Fruit fly (Drosophila melanogaster) whole organism, embryonic: ENCODE measurements around the gene CG12290.

Experiments used
- CG10366 ChIP-seq: fragments of 200-800 bp; sonication (Bioruptor generic); IDR thresholded peaks from 2 replicates; pipeline ENCODE4 v1.3.6; 2022; ENCODE audit warnings: missing biosample characterization, missing genetic modification characterization
- CG10959 ChIP-seq: fragments of 200-800 bp; sonication (Bioruptor generic); IDR thresholded peaks from 2 replicates; pipeline ENCODE4 v1.3.6; 2022; ENCODE audit warnings: missing biosample characterization, missing genetic modification characterization
- CG10979 ChIP-seq: fragments of 200-800 bp; sonication (Bioruptor generic); optimal IDR thresholded peaks from 2 replicates; lab custom pipeline; 2018; ENCODE audit warnings: missing biosample characterization, mild to moderate bottlenecking, missing genetic modification characterization, moderate library complexity
- CG12071 ChIP-seq: fragments of 200-800 bp; sonication (Bioruptor generic); optimal IDR thresholded peaks from 3 replicates; lab custom pipeline; 2018; ENCODE audit warnings: missing biosample characterization, mild to moderate bottlenecking, missing genetic modification characterization
- CG1233 ChIP-seq: fragments of 200-800 bp; sonication (Bioruptor generic); optimal IDR thresholded peaks from 4 replicates; lab custom pipeline; 2018; ENCODE audit warnings: missing biosample characterization, mild to moderate bottlenecking, missing genetic modification characterization
- CG12659 ChIP-seq: fragments of 200-800 bp; sonication (Bioruptor generic); optimal IDR thresholded peaks from 3 replicates; lab custom pipeline; 2017; ENCODE audit warnings: mild to moderate bottlenecking, missing biosample characterization, missing genetic modification reagents, missing genetic modification characterization
- CG12769 ChIP-seq: fragments of 200-800 bp; sonication (Bioruptor generic); optimal IDR thresholded peaks from 2 replicates; lab custom pipeline; 2019; ENCODE audit warnings: missing biosample characterization, mild to moderate bottlenecking, missing genetic modification characterization, moderate library complexity
- CG13296 ChIP-seq: fragments of 200-800 bp; sonication (Bioruptor generic); optimal IDR thresholded peaks from 3 replicates; lab custom pipeline; 2018; ENCODE audit warnings: missing biosample characterization, mild to moderate bottlenecking, missing genetic modification characterization
- CG13894 ChIP-seq: fragments of 200-800 bp; sonication (Bioruptor generic); optimal IDR thresholded peaks from 3 replicates; lab custom pipeline; 2018; ENCODE audit warnings: missing biosample characterization, mild to moderate bottlenecking, missing genetic modification characterization, moderate library complexity
- CG14710 ChIP-seq: fragments of 200-800 bp; sonication (Bioruptor generic); optimal IDR thresholded peaks from 3 replicates; lab custom pipeline; 2019; ENCODE audit warnings: missing biosample characterization, mild to moderate bottlenecking, missing genetic modification characterization, moderate library complexity
- CG17359 ChIP-seq: fragments of 200-800 bp; sonication (Bioruptor generic); optimal IDR thresholded peaks from 3 replicates; lab custom pipeline; 2018; ENCODE audit warnings: missing biosample characterization, mild to moderate bottlenecking, missing genetic modification characterization, moderate library complexity
- CG30431 ChIP-seq: fragments of 200-800 bp; sonication (Bioruptor generic); optimal IDR thresholded peaks from 2 replicates; lab custom pipeline; 2017; ENCODE audit warnings: missing biosample characterization, missing genetic modification characterization
- CG32767 ChIP-seq: fragments of 200-800 bp; sonication (Bioruptor generic); IDR thresholded peaks from 2 replicates; pipeline ENCODE4 v1.3.6; 2022; ENCODE audit warnings: missing biosample characterization, missing genetic modification characterization
- CG33213 ChIP-seq: fragments of 200-800 bp; sonication (Bioruptor generic); optimal IDR thresholded peaks from 3 replicates; lab custom pipeline; 2016; ENCODE audit warnings: missing biosample characterization, missing genetic modification characterization
- CG4328 ChIP-seq: fragments of 200-800 bp; sonication (Bioruptor generic); optimal IDR thresholded peaks from 3 replicates; lab custom pipeline; 2017; ENCODE audit warnings: missing biosample characterization, missing genetic modification reagents, missing genetic modification characterization
- CG6854 ChIP-seq: fragments of 200-800 bp; sonication (Bioruptor generic); optimal IDR thresholded peaks from 3 replicates; lab custom pipeline; 2017; ENCODE audit warnings: missing biosample characterization, mild to moderate bottlenecking, missing genetic modification characterization
- CG7963 ChIP-seq: fragments of 200-800 bp; sonication (Bioruptor generic); IDR thresholded peaks from 3 replicates; pipeline ENCODE4 v1.3.6; 2022; ENCODE audit warnings: missing biosample characterization, missing genetic modification characterization; ENCODE audit not compliant: partially characterized antibody
- CG9797 ChIP-seq: fragments of 200-800 bp; sonication (Bioruptor generic); optimal IDR thresholded peaks from 3 replicates; lab custom pipeline; 2018; ENCODE audit warnings: missing biosample characterization, mild to moderate bottlenecking, missing genetic modification characterization
- Fer3 ChIP-seq: fragments of 200-800 bp; sonication (Bioruptor generic); optimal IDR thresholded peaks from 2 replicates; lab custom pipeline; 2018; ENCODE audit warnings: missing biosample characterization, mild to moderate bottlenecking, missing genetic modification characterization, moderate library complexity
- Gsc ChIP-seq: fragments of 200-800 bp; sonication (Bioruptor generic); IDR thresholded peaks from 2 replicates; pipeline ENCODE4 v1.3.6; 2022; ENCODE audit warnings: missing biosample characterization, missing genetic modification characterization
- Hr3 ChIP-seq: fragments of 200-800 bp; sonication (Bioruptor generic); optimal IDR thresholded peaks from 3 replicates; lab custom pipeline; 2016; ENCODE audit warnings: missing biosample characterization, missing genetic modification characterization
- MESR4 ChIP-seq: fragments of 200-800 bp; sonication (Bioruptor generic); optimal IDR thresholded peaks from 2 replicates; lab custom pipeline; 2018; ENCODE audit warnings: missing biosample characterization, mild to moderate bottlenecking, missing genetic modification characterization, moderate library complexity
- Mes4 ChIP-seq: fragments of 200-800 bp; sonication (Bioruptor generic); optimal IDR thresholded peaks from 2 replicates; lab custom pipeline; 2016; ENCODE audit warnings: missing biosample characterization, missing genetic modification characterization
- Nf-YB ChIP-seq: fragments of 200-800 bp; sonication (Bioruptor generic); optimal IDR thresholded peaks from 3 replicates; lab custom pipeline; 2019; ENCODE audit warnings: missing biosample characterization, mild to moderate bottlenecking, missing genetic modification characterization, moderate library complexity
- Pdp1 ChIP-seq, 2 experiments: fragments of 200-800 bp; sonication (Bioruptor generic); optimal IDR thresholded peaks; 3 replicates each; lab custom pipeline; 2016; ENCODE audit warnings: missing biosample characterization in 2 of 2, missing genetic modification characterization in 2 of 2, mild to moderate bottlenecking in 1 of 2, moderate library complexity in 1 of 2
- Ptx1 ChIP-seq: fragments of 200-800 bp; sonication (Bioruptor generic); IDR thresholded peaks from 2 replicates; pipeline ENCODE4 v1.3.6; 2022; ENCODE audit warnings: missing biosample characterization, missing genetic modification characterization
- Scr ChIP-seq: fragments of 200-800 bp; sonication (Bioruptor generic); IDR thresholded peaks from 2 replicates; pipeline ENCODE4 v1.3.6; 2022; ENCODE audit warnings: missing biosample characterization, missing genetic modification characterization; ENCODE audit not compliant: partially characterized antibody
- Six4 ChIP-seq: fragments of 200-800 bp; sonication (Bioruptor generic); optimal IDR thresholded peaks from 2 replicates; lab custom pipeline; 2016; ENCODE audit warnings: missing biosample characterization, missing genetic modification characterization
- Usf ChIP-seq: fragments of 200-800 bp; sonication (Bioruptor generic); optimal IDR thresholded peaks from 2 replicates; lab custom pipeline; 2017; ENCODE audit warnings: missing genotype, missing biosample characterization, missing genetic modification characterization
- br ChIP-seq: fragments of >200 bp; optimal IDR thresholded peaks from 2 replicates; lab custom pipeline; 2017
- cas ChIP-seq: fragments of 200-800 bp; sonication (Bioruptor generic); IDR thresholded peaks from 2 replicates; pipeline ENCODE4 v1.3.6; 2022; ENCODE audit warnings: missing biosample characterization, missing genetic modification characterization
- chif ChIP-seq, 2 experiments: fragments of 200-800 bp; sonication (Bioruptor generic); optimal IDR thresholded peaks; 3 replicates each; lab custom pipeline; 2016; ENCODE audit warnings: missing biosample characterization in 2 of 2, missing genetic modification characterization in 2 of 2
- croc ChIP-seq: fragments of 200-800 bp; sonication (Bioruptor generic); conservative IDR thresholded peaks from 3 replicates; pipeline ENCODE4 v1.3.6; 2022; ENCODE audit warnings: missing biosample characterization, missing genetic modification characterization
- crp ChIP-seq, 2 experiments: fragments of 200-800 bp; sonication (Bioruptor generic); optimal IDR thresholded peaks; 2 replicates in 1 of 2; 3 replicates in 1 of 2; lab custom pipeline; 2017; ENCODE audit warnings: missing biosample characterization in 2 of 2, missing genetic modification characterization in 2 of 2, mild to moderate bottlenecking in 1 of 2, moderate library complexity in 1 of 2
- dpn ChIP-seq, 2 experiments: fragments of 200-800 bp; sonication (Bioruptor generic); optimal IDR thresholded peaks; 3 replicates each; lab custom pipeline; 2016; ENCODE audit warnings: missing biosample characterization in 2 of 2, missing genetic modification characterization in 2 of 2
- ewg ChIP-seq: fragments of 200-800 bp; sonication (Bioruptor generic); optimal IDR thresholded peaks from 3 replicates; lab custom pipeline; 2017; ENCODE audit warnings: mild to moderate bottlenecking, missing biosample characterization, missing genetic modification reagents, missing genetic modification characterization
- fd102C ChIP-seq: fragments of 200-800 bp; sonication (Bioruptor generic); optimal IDR thresholded peaks from 2 replicates; lab custom pipeline; 2018; ENCODE audit warnings: missing biosample characterization, mild to moderate bottlenecking, missing genetic modification characterization, moderate library complexity
- gcm ChIP-seq: fragments of 200-800 bp; sonication (Bioruptor generic); optimal IDR thresholded peaks from 2 replicates; lab custom pipeline; 2019; ENCODE audit warnings: missing biosample characterization, mild to moderate bottlenecking, missing genetic modification characterization, moderate library complexity
- grau ChIP-seq: fragments of 200-800 bp; optimal IDR thresholded peaks from 3 replicates; lab custom pipeline; 2019; ENCODE audit warnings: missing biosample characterization, mild to moderate bottlenecking, missing genetic modification characterization, moderate library complexity
- ind ChIP-seq: fragments of 200-800 bp; sonication (Bioruptor generic); optimal IDR thresholded peaks from 3 replicates; lab custom pipeline; 2016; ENCODE audit warnings: missing biosample characterization, missing genetic modification characterization
- insv ChIP-seq, 2 experiments: fragments of 200-800 bp; sonication (Bioruptor generic); optimal IDR thresholded peaks; 3 replicates each; lab custom pipeline; 2016 to 2018; ENCODE audit warnings: missing biosample characterization in 2 of 2, missing genetic modification characterization in 2 of 2
- jing ChIP-seq: fragments of 200-800 bp; sonication (Bioruptor generic); optimal IDR thresholded peaks from 2 replicates; lab custom pipeline; 2018; ENCODE audit warnings: missing biosample characterization, mild to moderate bottlenecking, missing genetic modification characterization
- kay ChIP-seq: fragments of 200-800 bp; sonication (Bioruptor generic); optimal IDR thresholded peaks from 2 replicates; lab custom pipeline; 2016; ENCODE audit warnings: missing biosample characterization, missing genetic modification characterization
- ken ChIP-seq: fragments of 200-800 bp; sonication (Bioruptor generic); IDR thresholded peaks from 3 replicates; pipeline ENCODE4 v1.3.6; 2022; ENCODE audit warnings: missing biosample characterization, missing genetic modification characterization
- lov ChIP-seq, 2 experiments: fragments of 200-800 bp in 1 of 2; fragments of >200 bp in 1 of 2; sonication (Bioruptor generic) in 1 of 2; IDR thresholded peaks in 1 of 2; optimal IDR thresholded peaks in 1 of 2; 2 replicates in 1 of 2; 3 replicates in 1 of 2; pipeline versions ENCODE4 v1.3.6 to Lab custom; 2017 to 2022; ENCODE audit warnings: missing biosample characterization in 1 of 2, missing genetic modification characterization in 1 of 2
- pb ChIP-seq: fragments of 200-800 bp; sonication (Bioruptor generic); optimal IDR thresholded peaks from 3 replicates; lab custom pipeline; 2016; ENCODE audit warnings: missing biosample characterization, missing genetic modification characterization
- pum ChIP-seq: fragments of 200-800 bp; sonication (Bioruptor generic); optimal IDR thresholded peaks from 2 replicates; lab custom pipeline; 2016; ENCODE audit warnings: missing biosample characterization, missing genetic modification characterization
- seq ChIP-seq: fragments of 200-800 bp; sonication (Bioruptor generic); IDR thresholded peaks from 2 replicates; pipeline ENCODE4 v1.3.6; 2022; ENCODE audit warnings: missing biosample characterization, missing genetic modification characterization
- sim ChIP-seq: fragments of 200-800 bp; sonication (Bioruptor generic); IDR thresholded peaks from 2 replicates; pipeline ENCODE4 v1.3.6; 2022; ENCODE audit warnings: missing biosample characterization, missing genetic modification characterization
- slou ChIP-seq: fragments of 200-800 bp; sonication (Bioruptor generic); optimal IDR thresholded peaks from 3 replicates; lab custom pipeline; 2016; ENCODE audit warnings: missing biosample characterization, missing genetic modification characterization
- vfl ChIP-seq: fragments of 200-800 bp; sonication (Bioruptor generic); optimal IDR thresholded peaks from 2 replicates; lab custom pipeline; 2016; ENCODE audit warnings: missing biosample characterization, missing genetic modification characterization

The CG12290 gene

DNA sequence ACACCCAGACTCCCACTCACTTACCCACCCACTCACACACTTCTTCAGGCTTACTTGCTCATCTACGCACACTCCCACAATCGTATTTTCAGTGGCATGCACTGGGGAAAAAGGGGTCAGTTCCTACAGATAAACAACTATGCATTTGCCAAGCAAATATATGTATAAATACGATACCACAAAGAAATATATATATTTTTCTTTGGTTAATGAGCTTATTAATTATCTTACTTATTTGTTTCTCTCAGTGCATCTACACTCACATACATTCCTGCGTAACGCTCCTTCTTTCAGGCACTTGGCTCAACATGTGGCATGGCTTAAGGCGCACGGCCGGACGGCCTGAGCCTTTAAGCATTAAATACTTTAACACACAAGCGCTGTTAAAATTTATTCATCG, 50.4 kb downstream of the CG12290 start (continued):
- TF ChIP-seq Scr (GFP tag; lab: Robert Waterston, UW) (no peak), CG17359 (tag; lab: Kevin White, UChicago) (peak; percentile 66), chif (GFP tag; optimal IDR thresholded peaks at IDR 0.05; lab: Kevin White, UChicago) (no peak), CG12071 (GFP tag; lab: Kevin White, UChicago) (peak; percentile 32), sim (GFP tag; lab: Robert Waterston, UW) (no peak), Mes4 (GFP tag; lab: Kevin White, UChicago) (no peak), ewg (peak; percentile 35), Fer3 (tag; lab: Kevin White, UChicago) (peak; percentile 59), CG1233 (peak; percentile 34), pum (GFP tag; lab: Kevin White, UChicago) (no peak), seq (GFP tag; lab: Robert Waterston, UW) (peak; percentile 55), kay (GFP tag; lab: Kevin White, UChicago) (no peak), CG7963 (GFP tag; lab: Robert Waterston, UW) (no peak), CG10959 (GFP tag; lab: Robert Waterston, UW) (no peak), Pdp1 (GFP tag; optimal IDR thresholded peaks at IDR 0.05; lab: Kevin White, UChicago) (no peak), Usf (GFP tag; lab: Kevin White, UChicago) (no peak), CG10366 (GFP tag; lab: Robert Waterston, UW) (peak; percentile 42; the same call in 1 of the 2 replicates), CG33213 (no peak), CG12659 (GFP tag; lab: Kevin White, UChicago) (peak; percentile 33), dpn (GFP tag; optimal IDR thresholded peaks at IDR 0.05; lab: Kevin White, UChicago) (peak in 1 of 2 experiments; percentile 44), Six4 (GFP tag; lab: Kevin White, UChicago) (no peak), crp (GFP tag; optimal IDR thresholded peaks at IDR 0.05; lab: Kevin White, UChicago) (no peak), CG14710 (tag; lab: Kevin White, UChicago) (no peak), pb (GFP tag; lab: Kevin White, UChicago) (no peak), CG13894 (peak; percentile 77), croc (GFP tag; lab: Robert Waterston, UW) (no peak; the same call in 2 of the 3 replicates), CG30431 (GFP tag; lab: Kevin White, UChicago) (no peak), CG10979 (tag; lab: Kevin White, UChicago) (no peak), lov (optimal IDR thresholded peaks at IDR 0.05; lab: Kevin White, UChicago) (no peak), lov (GFP tag; IDR thresholded peaks at IDR 0.05; lab: Robert Waterston, UW) (no peak), cas (GFP tag; lab: Robert Waterston, UW) (no peak), gcm (GFP tag; lab: Kevin White, UChicago) (no peak), Ptx1 (GFP tag; lab: Robert Waterston, UW) (peak; percentile 66), ind (peak; percentile 46), CG13296 (GFP tag; lab: Kevin White, UChicago) (peak; percentile 49), Hr3 (GFP tag; lab: Kevin White, UChicago) (no peak), insv (GFP tag; optimal IDR thresholded peaks at IDR 0.05; lab: Kevin White, UChicago) (no peak), br (lab: Kevin White, UChicago) (no peak), vfl (GFP tag; lab: Kevin White, UChicago) (peak; percentile 10), jing (GFP tag; lab: Kevin White, UChicago) (no peak), Gsc (GFP tag; lab: Robert Waterston, UW) (no peak), ken (no peak), fd102C (GFP tag; lab: Kevin White, UChicago) (no peak), slou (no peak), CG6854 (GFP tag; lab: Kevin White, UChicago) (peak; percentile 53), CG4328 (GFP tag; lab: Kevin White, UChicago) (no peak), CG32767 (GFP tag; lab: Robert Waterston, UW) (no peak), Nf-YB (GFP tag; lab: Kevin White, UChicago) (no peak), MESR4 (GFP tag; lab: Kevin White, UChicago) (no peak), CG9797 (GFP tag; lab: Kevin White, UChicago) (no peak), grau (tag; lab: Kevin White, UChicago) (peak; percentile 61), CG12769 (peak; percentile 62)
